Worm (Caenorhabditis elegans) whole organism, dauer: Measurements from ENCODE around the gene F56D3.1.
"Not testable (repeated sequence)": the region's sequence is repeated elsewhere in the genome, so short reads cannot be mapped to it uniquely, and the experiment has no call there.

Source experiments
- unc-62 ChIP-seq: sonication (generic microtip); optimal IDR thresholded peaks from 2 replicates; lab custom pipeline; 2017; ENCODE audit warnings: missing biosample characterization, missing genetic modification reagents, missing genetic modification characterization

Gene F56D3.1

DNA sequence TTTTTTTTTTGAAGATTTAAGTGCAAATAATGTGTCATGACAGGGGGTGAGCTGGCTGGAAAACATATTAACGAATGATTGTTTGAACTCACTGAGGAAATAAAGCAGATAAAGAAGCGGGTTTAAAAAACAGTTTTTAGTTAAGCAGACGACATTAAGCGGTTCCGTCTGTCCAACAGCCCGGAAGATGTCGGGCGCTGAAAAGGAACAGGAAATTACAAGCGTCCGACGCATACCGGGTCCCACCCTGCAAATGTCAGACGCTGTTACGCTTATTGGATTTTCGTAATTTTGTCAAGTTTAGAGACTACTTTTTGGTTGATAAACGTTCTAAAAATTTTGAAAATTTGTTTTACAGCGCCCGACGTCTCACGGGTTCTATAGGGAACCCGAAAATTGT, 13.4 kb downstream of the F56D3.1 start:
- TF ChIP-seq unc-62 (GFP tag; lab: Kevin White, UChicago) = no peak

ce11 chrII:4167833-4168232, 21.7 kb downstream of the F56D3.1 start:
- TF ChIP-seq unc-62 (GFP tag; lab: Kevin White, UChicago) = no peak

DNA sequence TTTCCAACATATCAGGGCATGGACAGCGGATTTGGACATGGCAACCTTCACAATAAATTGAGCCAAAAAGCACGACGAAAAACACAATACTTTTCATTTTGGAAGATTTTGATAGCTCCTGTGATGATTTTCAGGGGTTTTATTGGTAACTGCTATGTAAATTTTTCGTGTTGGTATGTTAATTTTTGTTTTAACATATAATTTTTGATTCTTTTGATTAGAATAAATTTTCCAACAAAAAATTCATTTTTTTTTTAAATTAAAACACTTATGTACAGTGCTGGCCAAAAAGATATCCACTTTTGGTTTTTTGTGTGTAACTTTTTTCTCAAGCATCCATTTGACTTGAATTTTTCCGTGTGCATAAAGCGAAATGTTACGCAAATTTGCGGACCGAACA, 22.3 kb downstream of the F56D3.1 start, which contains the start of gene R03H10.4:
TSS of gene R03H10.4 (minus strand) at position 101 of the 400 bp plus-strand sequence.
- not testable (repeated sequence) for TF ChIP-seq unc-62 (GFP tag; lab: Kevin White, UChicago)

DNA sequence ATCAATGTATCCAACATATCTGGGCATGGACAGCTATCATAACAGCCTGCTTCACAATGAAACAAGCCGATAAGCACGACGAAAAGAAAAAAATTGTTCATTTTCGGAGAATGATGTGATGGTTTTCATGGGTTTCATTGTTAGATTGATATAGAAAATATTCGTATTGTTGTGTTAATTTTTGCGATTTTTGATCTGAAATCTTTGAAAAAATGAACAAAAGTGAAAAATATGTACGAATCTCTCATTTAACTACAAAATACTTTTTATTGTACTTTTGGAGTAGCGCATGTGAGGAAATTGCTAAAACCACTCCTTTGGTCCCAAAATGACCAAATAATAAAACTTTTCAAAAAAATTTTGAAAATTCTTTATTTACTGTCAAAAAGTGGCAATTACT, 24.4 kb downstream of the F56D3.1 start, which contains the start of gene R03H10.5:
TSS of gene R03H10.5 (minus strand) at position 101 of the 400 bp plus-strand sequence.
- TF ChIP-seq unc-62 (GFP tag; lab: Kevin White, UChicago) = no peak

- TF ChIP-seq unc-62 (GFP tag; lab: Kevin White, UChicago) = no peak
Measured at ce11 chrII:4173398-4173797, 27.3 kb downstream of the F56D3.1 start, which contains the start of gene R03H10.6. Gene R03H10.6 (minus strand): TSS chrII:4173498.

- TF ChIP-seq unc-62 (GFP tag; lab: Kevin White, UChicago) = no peak
Measured at ce11 chrII:4173842-4174241, 27.7 kb downstream of the F56D3.1 start.

DNA sequence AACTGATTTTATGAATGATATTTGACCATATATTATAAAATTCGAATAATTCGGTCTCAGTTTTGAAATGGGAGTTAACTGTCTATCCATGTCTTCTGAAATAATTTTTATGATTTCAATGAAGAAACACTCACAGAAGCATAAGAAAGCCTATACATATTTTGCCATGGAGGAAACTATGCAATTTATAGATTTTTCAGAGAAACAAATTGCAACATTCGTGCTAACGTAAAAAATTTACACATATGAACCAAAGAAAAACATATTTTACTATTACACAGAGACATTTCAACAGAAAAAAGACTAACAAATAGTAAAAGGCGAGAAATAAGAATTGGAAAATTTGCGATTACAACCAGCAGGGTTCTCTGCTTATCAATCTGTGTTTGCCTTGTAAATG, 32.7 kb downstream of the F56D3.1 start, which contains the start of gene R03H10.7:
TSS of gene R03H10.7 (minus strand) at position 101 of the 400 bp plus-strand sequence.
- TF ChIP-seq unc-62 (GFP tag; lab: Kevin White, UChicago) = no peak

ce11 chrII:4179897-4180296, 33.8 kb downstream of the F56D3.1 start, which contains the start of gene R03H10.1:
Gene R03H10.1 (plus strand): TSS chrII:4180248.
- no peak for TF ChIP-seq unc-62 (GFP tag; lab: Kevin White, UChicago)

- TF ChIP-seq unc-62 (GFP tag; lab: Kevin White, UChicago) = no peak
Measured at ce11 chrII:4182364-4182763, 36.2 kb downstream of the F56D3.1 start, which contains the start of gene R03H10.11. Gene R03H10.11 (plus strand): TSS chrII:4182664.

DNA sequence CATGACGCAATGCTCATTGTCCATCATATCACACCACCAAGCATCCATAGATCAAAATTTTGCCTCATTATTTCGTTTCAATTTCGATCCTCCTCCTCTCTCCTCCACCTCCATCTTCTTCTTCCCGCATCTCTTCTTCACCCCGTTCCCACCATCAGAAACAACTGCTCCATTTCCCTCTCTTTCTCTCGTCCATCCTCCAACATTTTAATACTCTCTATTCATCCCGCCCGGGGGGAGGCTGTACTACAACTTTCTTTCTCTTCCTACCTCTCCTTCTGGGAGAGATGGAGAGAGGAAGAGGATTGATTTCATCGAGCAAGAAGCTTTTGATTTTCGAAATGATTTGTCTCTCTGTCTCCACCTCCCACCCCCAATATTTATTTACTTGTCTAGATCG, 37.8 kb downstream of the F56D3.1 start:
- no peak for TF ChIP-seq unc-62 (GFP tag; lab: Kevin White, UChicago)

DNA sequence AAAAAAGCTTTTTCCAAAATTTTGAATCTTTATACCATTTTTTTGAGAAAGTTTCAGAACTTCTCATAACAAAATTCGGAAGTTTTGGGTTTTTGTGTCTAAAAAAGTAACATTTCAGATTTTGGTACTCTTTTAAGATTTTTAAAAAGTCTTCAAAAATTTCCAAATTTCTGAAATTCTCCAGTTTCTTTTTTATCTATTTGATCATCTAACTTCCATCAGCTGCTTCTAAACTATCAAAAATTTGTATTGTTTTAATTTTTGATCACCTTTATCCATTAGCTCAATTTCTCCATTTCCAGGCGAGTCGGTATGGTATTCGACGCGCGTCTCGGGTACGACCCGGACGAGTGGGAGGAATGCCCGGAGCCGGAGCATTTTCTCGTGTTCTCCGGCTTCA, 40.2 kb downstream of the F56D3.1 start, which contains the start of gene cpna-1:
TSS of gene cpna-1 (plus strand) at position 301 of the 400 bp plus-strand sequence.
- no peak for TF ChIP-seq unc-62 (GFP tag; lab: Kevin White, UChicago)

ce11 chrII:4194127-4194526, 48.0 kb downstream of the F56D3.1 start, which contains the start of gene mth-2:
Gene mth-2 (minus strand): TSS chrII:4194314.
- TF ChIP-seq unc-62 (GFP tag; lab: Kevin White, UChicago) = no peak
